Worm (Caenorhabditis elegans) whole organism, midembryonic: ENCODE measurements around the gene F11A10.6.

Experiments
- cog-1 ChIP-seq: sonication (generic microtip); optimal IDR thresholded peaks from 2 replicates; lab custom pipeline; 2016; ENCODE audit warnings: missing genetic modification characterization, missing compliant biosample characterization
- klf-2 ChIP-seq: fragments of 200-800 bp; sonication (Bioruptor generic); conservative IDR thresholded peaks from 2 replicates; pipeline ENCODE4 v1.3.6; 2022; ENCODE audit warnings: missing genetic modification reagents, missing genetic modification characterization, missing compliant biosample characterization
- med-1 ChIP-seq: sonication (generic microtip); optimal IDR thresholded peaks from 2 replicates; lab custom pipeline; 2017; ENCODE audit warnings: missing genetic modification characterization, mild to moderate bottlenecking, missing compliant biosample characterization, antibody characterized with exemption, missing genetic modification reagents; ENCODE audit not compliant: insufficient read depth
- ref-1 ChIP-seq: fragments of 200-800 bp; sonication (Bioruptor generic); conservative IDR thresholded peaks from 2 replicates; pipeline ENCODE4 v1.3.6; 2022; ENCODE audit warnings: missing genetic modification reagents, missing genetic modification characterization, missing compliant biosample characterization

- TF ChIP-seq med-1 (GFP tag; lab: Kevin White, UChicago) (no peak), cog-1 (tag; lab: Kevin White, UChicago) (no peak), klf-2 (GFP tag; lab: Robert Waterston, UW) (no peak), ref-1 (GFP tag; lab: Robert Waterston, UW) (no peak)
These were observed 33.6 kb upstream of the F11A10.6 start, which contains the start of gene aly-3 for ce11 chrIV:12122874-12123664.
